Fruit fly (Drosophila melanogaster): ENCODE data around the gene ATPsynE.

The ATPsynE gene

dm6 chr3R:14310062-14310461 lies 16.7 kb upstream of the ATPsynE start, which contains the start of gene CG31321:
Gene CG31321, plus strand, starts transcription at chr3R:14310362.
- TF ChIP-seq CG8478 (optimal IDR thresholded peaks at IDR 0.05) (no peak), CTCF (optimal IDR thresholded peaks at IDR 0.05) (no peak)

dm6 chr3R:14311027-14311426 lies 15.7 kb upstream of the ATPsynE start:
- no peak for TF ChIP-seq CTCF (optimal IDR thresholded peaks at IDR 0.05)
- TF ChIP-seq CG8478 (optimal IDR thresholded peaks at IDR 0.05), result no peak

dm6 chr3R:14314554-14314953 lies 12.2 kb upstream of the ATPsynE start, which contains the start of gene Crz:
Gene Crz, plus strand, starts transcription at chr3R:14314854.
- TF ChIP-seq CTCF (optimal IDR thresholded peaks at IDR 0.05), result no peak
- no peak for TF ChIP-seq CG8478 (optimal IDR thresholded peaks at IDR 0.05)

- TF ChIP-seq CTCF (optimal IDR thresholded peaks at IDR 0.05) (no peak), CG8478 (optimal IDR thresholded peaks at IDR 0.05) (no peak)
Observed at dm6 chr3R:14315912-14316444, 10.8 kb upstream of the ATPsynE start, which contains the start of gene Set8. Gene Set8, plus strand, starts transcription at chr3R:14316038.

DNA sequence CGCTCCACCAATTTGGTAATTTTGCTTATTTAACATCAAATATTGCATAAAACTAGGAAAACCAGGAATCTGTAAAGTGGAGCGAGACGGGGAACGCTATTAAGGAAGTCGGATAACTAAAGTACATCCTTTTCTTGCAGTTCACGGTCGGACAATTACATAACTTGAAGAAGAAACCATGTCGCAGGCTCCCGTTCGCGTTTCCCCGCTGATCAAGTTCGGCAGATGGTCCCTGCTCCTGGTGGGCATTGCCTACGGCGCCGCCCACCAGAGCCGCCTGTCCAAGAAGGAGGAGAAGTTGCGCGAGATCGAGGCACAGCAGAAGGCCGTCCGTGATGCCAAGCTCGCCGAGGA lies 343 bp downstream of the ATPsynE start:
- TF ChIP-seq CTCF (optimal IDR thresholded peaks at IDR 0.05), result no peak
- no peak for TF ChIP-seq CG8478 (optimal IDR thresholded peaks at IDR 0.05)

DNA sequence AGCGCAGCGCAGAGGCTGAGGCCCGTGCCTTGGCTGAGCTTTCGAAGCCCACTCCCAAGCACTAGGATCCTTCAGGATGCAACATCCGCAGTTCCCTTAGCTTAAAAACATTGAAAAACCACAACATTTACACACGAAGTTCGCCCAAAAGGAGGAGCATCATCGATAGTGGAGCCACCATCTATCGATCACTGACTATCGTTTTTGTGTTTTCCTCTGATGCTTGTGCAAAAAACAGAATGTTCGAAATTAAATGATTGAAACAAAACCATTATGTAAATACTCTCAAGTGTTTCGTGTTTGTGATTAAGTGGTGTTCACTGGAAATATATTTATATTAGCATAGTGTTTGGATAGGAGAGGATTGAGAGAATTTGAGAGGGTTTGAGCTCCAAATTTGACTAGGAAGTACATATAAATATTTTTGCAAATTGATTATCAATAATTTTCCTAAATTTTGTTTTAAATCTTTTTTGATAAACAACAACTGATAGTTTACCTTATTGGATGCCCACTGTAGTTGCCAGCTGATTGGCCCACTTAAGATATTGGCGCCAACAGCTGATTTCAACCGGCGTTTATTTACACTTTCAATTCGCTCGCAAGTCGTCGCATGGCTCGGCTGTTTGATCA lies 841 bp downstream of the ATPsynE start, which contains the start of gene spn-B:
TSS of gene spn-B (plus strand) at position 580 of the 633 bp plus-strand sequence.
- TF ChIP-seq CTCF (optimal IDR thresholded peaks at IDR 0.05) (no peak), CG8478 (optimal IDR thresholded peaks at IDR 0.05) (no peak)

DNA sequence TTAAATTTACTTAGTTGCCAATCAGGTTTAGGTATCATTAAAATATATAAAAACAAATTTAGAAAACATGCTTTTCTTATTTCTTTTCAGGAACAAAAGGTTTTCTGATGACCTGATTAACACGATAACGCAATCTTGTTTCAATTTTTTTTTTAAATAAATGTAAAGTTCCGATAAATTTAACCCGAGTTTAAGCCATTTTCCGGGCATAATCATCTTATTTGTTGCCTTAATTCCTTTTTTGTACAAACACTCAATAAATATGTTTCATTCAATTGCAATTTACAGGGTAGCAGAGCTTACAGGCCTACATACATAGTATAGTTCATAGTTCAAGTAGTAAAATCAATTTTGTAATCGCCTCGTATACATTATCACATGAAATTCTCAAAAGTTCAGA lies 2.8 kb downstream of the ATPsynE start:
- TF ChIP-seq CG8478 (optimal IDR thresholded peaks at IDR 0.05), result no peak
- no peak for TF ChIP-seq CTCF (optimal IDR thresholded peaks at IDR 0.05)

dm6 chr3R:14330654-14331053 lies 3.9 kb downstream of the ATPsynE start:
- TF ChIP-seq CG8478 (optimal IDR thresholded peaks at IDR 0.05), result no peak
- TF ChIP-seq CTCF (optimal IDR thresholded peaks at IDR 0.05), result no peak

- TF ChIP-seq CG8478 (optimal IDR thresholded peaks at IDR 0.05) (no peak), CTCF (optimal IDR thresholded peaks at IDR 0.05) (no peak)
Observed at dm6 chr3R:14331474-14331873, 4.7 kb downstream of the ATPsynE start.

- TF ChIP-seq CTCF (optimal IDR thresholded peaks at IDR 0.05) (no peak), CG8478 (optimal IDR thresholded peaks at IDR 0.05) (no peak)
Observed at dm6 chr3R:14332735-14333134, 6.0 kb downstream of the ATPsynE start.

dm6 chr3R:14335504-14335903 lies 8.8 kb downstream of the ATPsynE start:
- TF ChIP-seq CTCF (optimal IDR thresholded peaks at IDR 0.05), result no peak
- TF ChIP-seq CG8478 (optimal IDR thresholded peaks at IDR 0.05), result no peak

DNA sequence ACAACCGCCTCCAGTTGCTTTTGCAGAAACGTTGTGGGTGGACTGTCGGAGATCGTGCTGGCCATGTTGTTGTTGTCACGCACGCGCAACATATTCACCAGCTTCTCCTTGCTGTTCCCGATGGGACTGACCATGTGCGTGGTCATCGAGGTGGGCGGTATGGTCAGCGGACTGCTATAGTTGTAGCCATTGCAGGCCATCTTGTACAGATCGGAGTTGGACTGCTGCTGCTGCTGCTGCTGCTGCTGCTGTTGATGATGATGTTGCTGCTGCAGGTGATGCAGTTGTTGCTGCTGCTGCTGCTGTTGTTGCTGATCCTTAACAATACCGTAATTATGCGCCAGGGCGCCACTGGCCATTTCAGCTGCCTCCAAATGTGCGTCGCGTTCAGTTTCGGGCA lies 18.0 kb downstream of the ATPsynE start:
- TF ChIP-seq CTCF (optimal IDR thresholded peaks at IDR 0.05) (no peak), CG8478 (optimal IDR thresholded peaks at IDR 0.05) (no peak)

DNA sequence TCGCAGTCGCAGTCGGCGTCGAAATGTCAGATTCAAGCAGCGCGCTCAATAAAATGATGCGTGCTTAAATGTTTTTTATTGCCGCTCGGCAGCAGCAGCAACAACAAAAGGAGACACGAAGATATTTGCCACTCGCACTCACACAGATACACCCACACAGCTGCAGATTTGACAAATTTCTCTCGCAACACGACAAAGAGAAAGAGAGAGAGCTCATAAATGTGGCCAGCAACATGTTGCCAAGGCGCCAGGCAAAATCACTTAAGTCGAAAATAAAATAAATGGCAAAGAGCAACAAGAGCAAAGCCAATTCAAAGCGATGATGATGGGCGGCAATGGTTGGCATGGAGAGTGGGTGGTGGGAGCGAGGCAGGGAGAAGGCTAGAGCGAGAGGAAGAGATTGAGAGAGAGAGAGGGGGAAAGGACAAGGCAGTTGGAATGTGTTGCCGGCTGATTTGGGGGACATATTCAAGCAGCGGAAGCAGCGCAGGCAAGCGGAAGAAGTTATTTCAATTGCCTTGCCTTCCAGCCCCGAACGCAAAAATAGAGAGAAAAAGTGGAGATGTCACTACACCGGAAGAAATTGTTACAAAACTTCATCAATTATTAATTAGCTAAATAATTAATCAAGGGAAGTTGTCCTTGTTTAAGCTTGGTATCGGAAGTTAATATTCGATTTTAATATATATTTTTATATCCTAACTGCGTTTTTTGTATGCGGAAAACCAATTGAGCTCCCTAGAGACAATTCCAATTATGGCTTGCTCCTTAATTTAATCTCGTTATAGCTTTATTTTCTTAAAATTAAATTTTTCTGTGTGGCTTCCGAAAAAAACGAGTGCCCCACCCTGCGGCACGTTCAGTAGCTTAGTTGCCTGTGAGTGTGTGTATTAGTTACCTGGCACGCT lies 20.3 kb downstream of the ATPsynE start:
- TF ChIP-seq CTCF (optimal IDR thresholded peaks at IDR 0.05), result no peak

- TF ChIP-seq CTCF (optimal IDR thresholded peaks at IDR 0.05) (no peak), CG8478 (optimal IDR thresholded peaks at IDR 0.05) (no peak)
Observed at dm6 chr3R:14348480-14348879, 21.7 kb downstream of the ATPsynE start.

- no peak for TF ChIP-seq CTCF (optimal IDR thresholded peaks at IDR 0.05)
- TF ChIP-seq CG8478 (optimal IDR thresholded peaks at IDR 0.05), result no peak
Observed at dm6 chr3R:14351418-14351817, 24.7 kb downstream of the ATPsynE start.

- no peak for TF ChIP-seq CTCF (optimal IDR thresholded peaks at IDR 0.05)
- no peak for TF ChIP-seq CG8478 (optimal IDR thresholded peaks at IDR 0.05)
Observed at dm6 chr3R:14353733-14354152, 27.0 kb downstream of the ATPsynE start.

Data from S2 (cell line).